Fruit fly (Drosophila melanogaster) Kc167 (cell line): ENCODE results near the gene CG31268.

ENCODE experiments used
- Myc ChIP-seq: fragments of >200 bp; optimal IDR thresholded peaks from 2 replicates; lab custom pipeline; 2017; ENCODE audit warnings: missing external identifiers
- insv ChIP-seq: fragments of >200 bp; optimal IDR thresholded peaks from 3 replicates; lab custom pipeline; 2018; ENCODE audit warnings: missing external identifiers
- ttk ChIP-seq: sonication (Bioruptor generic); optimal IDR thresholded peaks from 2 replicates; lab custom pipeline; 2017; ENCODE audit warnings: missing external identifiers

- TF ChIP-seq insv (no peak), Myc (lab: Kevin White, UChicago) (no peak), ttk (no peak)
These were observed 46.1 kb upstream of the CG31268 start for dm6 chr3R:16985547-16985946.
